Fruit fly (Drosophila melanogaster) whole organism, embryonic: ENCODE data around the gene CG12880.
A peak's percentile ranks its signal among the peaks of the same experiment; 100 is the strongest.

Experiments used
- Ada2b ChIP-seq: fragments of 200-800 bp; sonication (Bioruptor generic); IDR thresholded peaks from 2 replicates; pipeline ENCODE4 v1.3.6; 2022; ENCODE audit warnings: missing biosample characterization, missing genetic modification characterization
- CG10462 ChIP-seq: fragments of 200-800 bp; sonication (Bioruptor generic); optimal IDR thresholded peaks from 2 replicates; lab custom pipeline; 2016; ENCODE audit warnings: missing biosample characterization, missing genetic modification characterization
- CG11504 ChIP-seq: fragments of 200-800 bp; sonication (Bioruptor generic); optimal IDR thresholded peaks from 3 replicates; lab custom pipeline; 2019; ENCODE audit warnings: missing biosample characterization, mild to moderate bottlenecking, missing genetic modification characterization, moderate library complexity
- CG12299 ChIP-seq: fragments of 200-800 bp; sonication (Bioruptor generic); optimal IDR thresholded peaks from 2 replicates; lab custom pipeline; 2018; ENCODE audit warnings: missing biosample characterization, mild to moderate bottlenecking, missing genetic modification characterization
- CG1529 ChIP-seq: fragments of 200-800 bp; sonication (Bioruptor generic); optimal IDR thresholded peaks from 3 replicates; lab custom pipeline; 2018; ENCODE audit warnings: missing biosample characterization, missing genetic modification characterization
- CG15514 ChIP-seq: fragments of 200-800 bp; sonication (Bioruptor generic); optimal IDR thresholded peaks from 3 replicates; lab custom pipeline; 2017; ENCODE audit warnings: missing biosample characterization, missing genetic modification characterization, mild to moderate bottlenecking, moderate library complexity, missing genetic modification reagents
- CG15601 ChIP-seq: fragments of 200-800 bp; sonication (Bioruptor generic); optimal IDR thresholded peaks from 3 replicates; lab custom pipeline; 2019; ENCODE audit warnings: missing biosample characterization, mild to moderate bottlenecking, missing genetic modification characterization, moderate library complexity
- CG16779 ChIP-seq: fragments of 200-800 bp; sonication (Bioruptor generic); IDR thresholded peaks from 2 replicates; pipeline ENCODE4 v1.3.6; 2022; ENCODE audit warnings: missing biosample characterization, missing genetic modification characterization
- CG34376 ChIP-seq: fragments of 200-800 bp; sonication (Bioruptor generic); optimal IDR thresholded peaks from 2 replicates; lab custom pipeline; 2018; ENCODE audit warnings: missing biosample characterization, mild to moderate bottlenecking, missing genetic modification characterization
- CG7786 ChIP-seq: fragments of 200-800 bp; sonication (Bioruptor generic); optimal IDR thresholded peaks from 2 replicates; lab custom pipeline; 2016; ENCODE audit warnings: missing biosample characterization, missing genetic modification characterization
- CG7928 ChIP-seq: fragments of 200-800 bp; sonication (Bioruptor generic); optimal IDR thresholded peaks from 2 replicates; lab custom pipeline; 2017; ENCODE audit warnings: missing biosample characterization, mild to moderate bottlenecking, missing genetic modification characterization
- CG9437 ChIP-seq: fragments of 200-800 bp; sonication (Bioruptor generic); optimal IDR thresholded peaks from 2 replicates; lab custom pipeline; 2018; ENCODE audit warnings: missing biosample characterization, mild to moderate bottlenecking, missing genetic modification characterization
- Chrac-16 ChIP-seq: fragments of 200-800 bp; sonication (Bioruptor generic); optimal IDR thresholded peaks from 3 replicates; lab custom pipeline; 2016; ENCODE audit warnings: missing biosample characterization, missing genetic modification characterization
- D19B ChIP-seq: fragments of 200-800 bp; sonication (Bioruptor generic); optimal IDR thresholded peaks from 2 replicates; lab custom pipeline; 2017; ENCODE audit warnings: missing biosample characterization, mild to moderate bottlenecking, missing genetic modification characterization
- Dip2 ChIP-seq: fragments of 200-800 bp; sonication (Bioruptor generic); IDR thresholded peaks from 2 replicates; pipeline ENCODE4 v1.3.6; 2022; ENCODE audit warnings: missing biosample characterization, missing genetic modification characterization
- Doc2 ChIP-seq: fragments of 200-800 bp; sonication (Bioruptor generic); IDR thresholded peaks from 2 replicates; pipeline ENCODE4 v1.3.6; 2022; ENCODE audit warnings: missing biosample characterization, missing genetic modification characterization
- Dp ChIP-seq: fragments of 200-800 bp; sonication (Bioruptor generic); optimal IDR thresholded peaks from 2 replicates; lab custom pipeline; 2018; ENCODE audit warnings: missing biosample characterization, mild to moderate bottlenecking, missing genetic modification characterization, moderate library complexity
- Fer1 ChIP-seq: fragments of 200-800 bp; sonication (Bioruptor generic); optimal IDR thresholded peaks from 2 replicates; lab custom pipeline; 2017; ENCODE audit warnings: missing biosample characterization, mild to moderate bottlenecking, missing genetic modification characterization
- Fer2 ChIP-seq: fragments of 200-800 bp; sonication (Bioruptor generic); optimal IDR thresholded peaks from 2 replicates; lab custom pipeline; 2018; ENCODE audit warnings: missing biosample characterization, mild to moderate bottlenecking, missing genetic modification characterization, moderate library complexity
- GATAe ChIP-seq: fragments of 200-800 bp; sonication (Bioruptor generic); conservative IDR thresholded peaks from 2 replicates; pipeline ENCODE4 v1.3.6; 2022; ENCODE audit warnings: missing biosample characterization, missing genetic modification characterization
- Gug ChIP-seq: fragments of 200-800 bp; sonication (Bioruptor generic); IDR thresholded peaks from 4 replicates; pipeline ENCODE4 v1.3.6; 2022; ENCODE audit warnings: missing biosample characterization, missing genetic modification characterization
- HLH54F ChIP-seq: fragments of 200-800 bp; sonication (Bioruptor generic); optimal IDR thresholded peaks from 3 replicates; lab custom pipeline; 2016; ENCODE audit warnings: missing biosample characterization, missing genetic modification characterization
- Hmx ChIP-seq: fragments of 200-800 bp; sonication (Bioruptor generic); optimal IDR thresholded peaks from 2 replicates; lab custom pipeline; 2016; ENCODE audit warnings: missing biosample characterization, missing genetic modification characterization
- Rx ChIP-seq: fragments of 200-800 bp; sonication (Bioruptor generic); IDR thresholded peaks from 2 replicates; pipeline ENCODE4 v1.3.6; 2022; ENCODE audit warnings: missing biosample characterization, missing genetic modification characterization
- Stat92E ChIP-seq, 3 experiments: fragments of >200 bp in 2 of 3; fragments of 200-800 bp in 1 of 3; sonication (Bioruptor generic) in 1 of 3; optimal IDR thresholded peaks; 2 replicates each; lab custom pipeline; 2017 to 2019; ENCODE audit warnings: missing biosample characterization in 3 of 3, missing genetic modification characterization in 3 of 3, mild to moderate bottlenecking in 1 of 3, moderate library complexity in 1 of 3
- Trl ChIP-seq, 3 experiments: fragments of >200 bp in 2 of 3; fragments of 200-800 bp in 1 of 3; sonication (Bioruptor generic) in 1 of 3; optimal IDR thresholded peaks; 2 replicates in 1 of 3; 3 replicates in 2 of 3; lab custom pipeline; 2016 to 2017; ENCODE audit warnings: missing biosample characterization in 1 of 3, missing genetic modification characterization in 1 of 3
- ac ChIP-seq: fragments of 200-800 bp; sonication (Bioruptor generic); optimal IDR thresholded peaks from 3 replicates; lab custom pipeline; 2017; ENCODE audit warnings: missing biosample characterization, mild to moderate bottlenecking, missing genetic modification characterization
- ash1 ChIP-seq: fragments of 200-800 bp; sonication (Bioruptor generic); optimal IDR thresholded peaks from 2 replicates; lab custom pipeline; 2018; ENCODE audit warnings: missing biosample characterization, mild to moderate bottlenecking, missing genetic modification characterization
- bowl ChIP-seq: fragments of 200-800 bp; sonication (Bioruptor generic); IDR thresholded peaks from 2 replicates; pipeline ENCODE4 v1.3.6; 2022; ENCODE audit warnings: missing biosample characterization, missing genetic modification characterization
- cas ChIP-seq: fragments of 200-800 bp; sonication (Bioruptor generic); IDR thresholded peaks from 2 replicates; pipeline ENCODE4 v1.3.6; 2022; ENCODE audit warnings: missing biosample characterization, missing genetic modification characterization
- chm ChIP-seq: fragments of 200-800 bp; sonication (Bioruptor generic); IDR thresholded peaks from 2 replicates; pipeline ENCODE4 v1.3.6; 2022; ENCODE audit warnings: missing biosample characterization, missing genetic modification characterization
- da ChIP-seq: fragments of 200-800 bp; sonication (Bioruptor generic); optimal IDR thresholded peaks from 2 replicates; lab custom pipeline; 2016; ENCODE audit warnings: missing biosample characterization, missing genetic modification characterization
- danr ChIP-seq: fragments of 200-800 bp; sonication (Bioruptor generic); IDR thresholded peaks from 2 replicates; pipeline ENCODE4 v1.3.6; 2022; ENCODE audit warnings: missing biosample characterization, missing genetic modification characterization
- dmrt11E ChIP-seq: fragments of 200-800 bp; sonication (Bioruptor generic); optimal IDR thresholded peaks from 3 replicates; lab custom pipeline; 2018; ENCODE audit warnings: missing biosample characterization, mild to moderate bottlenecking, missing genetic modification characterization, moderate library complexity
- emc ChIP-seq: fragments of 200-800 bp; sonication (Bioruptor generic); optimal IDR thresholded peaks from 2 replicates; lab custom pipeline; 2016; ENCODE audit warnings: missing biosample characterization, missing genetic modification characterization
- esg ChIP-seq: fragments of 200-800 bp; sonication (Bioruptor generic); conservative IDR thresholded peaks from 2 replicates; pipeline ENCODE4 v1.3.6; 2022; ENCODE audit warnings: missing biosample characterization, missing genetic modification characterization
- gem ChIP-seq: fragments of 200-800 bp; sonication (Bioruptor generic); optimal IDR thresholded peaks from 2 replicates; lab custom pipeline; 2019; ENCODE audit warnings: missing biosample characterization, mild to moderate bottlenecking, missing genetic modification characterization, moderate library complexity
- h ChIP-seq: fragments of >200 bp; optimal IDR thresholded peaks from 2 replicates; lab custom pipeline; 2017
- kah ChIP-seq: fragments of 200-800 bp; sonication (Bioruptor generic); optimal IDR thresholded peaks from 2 replicates; lab custom pipeline; 2018; ENCODE audit warnings: missing biosample characterization, mild to moderate bottlenecking, missing genetic modification characterization
- mirr ChIP-seq: fragments of 200-800 bp; sonication (Bioruptor generic); optimal IDR thresholded peaks from 3 replicates; lab custom pipeline; 2018; ENCODE audit warnings: missing biosample characterization, mild to moderate bottlenecking, missing genetic modification characterization
- nau ChIP-seq: fragments of 200-800 bp; sonication (Bioruptor generic); optimal IDR thresholded peaks from 3 replicates; lab custom pipeline; 2017; ENCODE audit warnings: missing biosample characterization, mild to moderate bottlenecking, missing genetic modification characterization, missing genetic modification reagents
- p53 ChIP-seq: fragments of 200-800 bp; sonication (Bioruptor generic); optimal IDR thresholded peaks from 2 replicates; lab custom pipeline; 2016; ENCODE audit warnings: missing biosample characterization, missing genetic modification characterization
- ranshi ChIP-seq: fragments of 200-800 bp; sonication (Bioruptor generic); IDR thresholded peaks from 2 replicates; pipeline ENCODE4 v1.3.6; 2022; ENCODE audit warnings: missing biosample characterization, missing genetic modification characterization
- row ChIP-seq: fragments of 200-800 bp; sonication (Bioruptor generic); IDR thresholded peaks from 3 replicates; pipeline ENCODE4 v1.3.6; 2022; ENCODE audit warnings: missing biosample characterization, missing genetic modification characterization
- schlank ChIP-seq: fragments of 200-800 bp; sonication (Bioruptor generic); optimal IDR thresholded peaks from 2 replicates; lab custom pipeline; 2018; ENCODE audit warnings: missing biosample characterization, mild to moderate bottlenecking, missing genetic modification characterization
- sd ChIP-seq: fragments of 200-800 bp; sonication (Bioruptor generic); optimal IDR thresholded peaks from 3 replicates; lab custom pipeline; 2018; ENCODE audit warnings: missing biosample characterization, mild to moderate bottlenecking, missing genetic modification characterization, moderate library complexity
- slp2 ChIP-seq: fragments of 200-800 bp; sonication (Bioruptor generic); optimal IDR thresholded peaks from 2 replicates; lab custom pipeline; 2016; ENCODE audit warnings: missing biosample characterization, missing genetic modification characterization
- tap ChIP-seq: fragments of 200-800 bp; optimal IDR thresholded peaks from 3 replicates; lab custom pipeline; 2019; ENCODE audit warnings: missing biosample characterization, mild to moderate bottlenecking, missing genetic modification characterization, moderate library complexity
- trh ChIP-seq: fragments of 200-800 bp; sonication (Bioruptor generic); optimal IDR thresholded peaks from 2 replicates; lab custom pipeline; 2016; ENCODE audit warnings: missing biosample characterization, missing genetic modification characterization
- tx ChIP-seq: fragments of 200-800 bp; sonication (Bioruptor generic); optimal IDR thresholded peaks from 2 replicates; lab custom pipeline; 2016; ENCODE audit warnings: missing biosample characterization, missing genetic modification characterization

CG12880 gene

DNA sequence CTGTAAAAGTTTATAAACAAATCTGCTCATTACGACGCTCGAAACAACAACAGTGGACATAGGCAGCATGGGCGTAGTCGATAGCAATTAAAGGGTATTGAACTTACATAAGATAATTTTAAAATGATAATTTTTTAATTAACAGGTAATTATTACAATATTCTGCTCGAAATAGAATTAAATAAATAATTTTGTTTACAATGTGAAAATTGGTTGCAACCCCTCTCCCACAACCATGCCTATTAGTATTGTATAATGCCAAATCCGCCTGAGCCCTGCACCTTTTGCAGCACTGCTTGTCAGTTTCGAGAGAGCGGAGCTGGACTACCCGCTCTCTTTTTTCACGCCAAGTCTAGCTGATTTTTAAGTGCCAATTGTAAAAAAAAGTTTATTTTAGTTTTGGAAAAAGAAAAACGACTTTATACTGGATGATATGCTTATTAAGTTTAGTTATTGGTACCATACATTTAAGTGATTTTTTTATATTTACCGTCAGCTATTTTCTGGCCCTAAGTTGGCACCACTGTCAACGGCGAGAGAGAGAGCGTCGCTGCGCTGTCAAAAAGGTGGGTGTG, 49.7 kb upstream of the CG12880 start, which contains the start of the genes CG5611 and Mtl (continued):
- peak; percentile 99 for TF ChIP-seq CG1529 (GFP tag; lab: Kevin White, UChicago)
- TF ChIP-seq CG12299, result peak; percentile 99
- peak; percentile 98 for TF ChIP-seq kah (GFP tag; lab: Kevin White, UChicago)
- peak; percentile 99 for TF ChIP-seq Gug (GFP tag; lab: Robert Waterston, UW)
- TF ChIP-seq ash1 (GFP tag; lab: Kevin White, UChicago), result peak; percentile 96
- peak; percentile 99 for TF ChIP-seq Doc2 (GFP tag; lab: Robert Waterston, UW)
- TF ChIP-seq Fer2 (tag; lab: Kevin White, UChicago), result peak; percentile 100
- peak; percentile 86 for TF ChIP-seq p53 (GFP tag; lab: Kevin White, UChicago)
- peak in 1 of 3 experiments; percentile 96 for TF ChIP-seq Stat92E (GFP tag; optimal IDR thresholded peaks at IDR 0.05; lab: Kevin White, UChicago)
- peak; percentile 99 for TF ChIP-seq HLH54F (GFP tag; lab: Kevin White, UChicago)
- peak; percentile 98 for TF ChIP-seq D19B
- peak; percentile 97 for TF ChIP-seq CG7786 (GFP tag; lab: Kevin White, UChicago)
- TF ChIP-seq Chrac-16 (GFP tag; lab: Kevin White, UChicago), result peak; percentile 100
- TF ChIP-seq h (lab: Kevin White, UChicago), result no peak
- TF ChIP-seq bowl, result peak; percentile 100
- peak; percentile 96 for TF ChIP-seq tx (GFP tag; lab: Kevin White, UChicago)
- peak; percentile 100 for TF ChIP-seq trh (GFP tag; lab: Kevin White, UChicago)
- peak; percentile 100 for TF ChIP-seq ranshi
- peak; percentile 100 for TF ChIP-seq chm (GFP tag; lab: Robert Waterston, UW)
- peak; percentile 99 for TF ChIP-seq CG10462 (GFP tag; lab: Kevin White, UChicago)
- TF ChIP-seq CG9437 (GFP tag; lab: Kevin White, UChicago), result peak; percentile 96
- peak; percentile 41 for TF ChIP-seq Dp (GFP tag; lab: Kevin White, UChicago)
- TF ChIP-seq row (GFP tag; lab: Robert Waterston, UW), result peak; percentile 100
- TF ChIP-seq CG11504 (tag; lab: Kevin White, UChicago), result peak; percentile 99
- TF ChIP-seq sd (tag; lab: Kevin White, UChicago), result peak; percentile 97
- TF ChIP-seq CG15514 (GFP tag; lab: Kevin White, UChicago), result peak; percentile 95
- TF ChIP-seq CG34376, result peak; percentile 99
- peak; percentile 98 for TF ChIP-seq ac
- peak; percentile 97 for TF ChIP-seq Hmx (GFP tag; lab: Kevin White, UChicago)
- TF ChIP-seq Trl (optimal IDR thresholded peaks at IDR 0.05; lab: Kevin White, UChicago), result peak; percentile 81 to 91
- peak; percentile 97 for TF ChIP-seq Trl (GFP tag; optimal IDR thresholded peaks at IDR 0.05; lab: Kevin White, UChicago)
- TF ChIP-seq emc, result peak; percentile 96
- peak; percentile 100 for TF ChIP-seq danr (GFP tag; lab: Robert Waterston, UW)
- peak; percentile 100 for TF ChIP-seq dmrt11E
- peak; percentile 99 for TF ChIP-seq nau
- peak; percentile 83 for TF ChIP-seq Dip2
- TF ChIP-seq Fer1 (GFP tag; lab: Kevin White, UChicago), result peak; percentile 99
- peak; percentile 100 for TF ChIP-seq CG16779 (GFP tag; lab: Robert Waterston, UW)
- peak; percentile 94 for TF ChIP-seq da (GFP tag; lab: Kevin White, UChicago)
- peak; percentile 100 for TF ChIP-seq tap
- peak; percentile 100 for TF ChIP-seq Rx (GFP tag; lab: Robert Waterston, UW)
- TF ChIP-seq mirr (GFP tag; lab: Kevin White, UChicago), result peak; percentile 99
- TF ChIP-seq CG15601 (tag; lab: Kevin White, UChicago), result peak; percentile 99
- peak; percentile 100 for TF ChIP-seq cas (GFP tag; lab: Robert Waterston, UW)
- TF ChIP-seq slp2 (GFP tag; lab: Kevin White, UChicago), result peak; percentile 95
- TF ChIP-seq Ada2b, result peak; percentile 100
- peak; percentile 99 for TF ChIP-seq schlank (tag; lab: Kevin White, UChicago)
- peak; percentile 86 for TF ChIP-seq CG7928 (GFP tag; lab: Kevin White, UChicago)
- TF ChIP-seq GATAe, result peak; percentile 99
- TF ChIP-seq esg (GFP tag; lab: Robert Waterston, UW), result peak; percentile 100
- TF ChIP-seq gem (tag; lab: Kevin White, UChicago), result peak; percentile 100
